Worm (Caenorhabditis elegans): ENCODE results near the gene Y75B8A.8.

DNA sequence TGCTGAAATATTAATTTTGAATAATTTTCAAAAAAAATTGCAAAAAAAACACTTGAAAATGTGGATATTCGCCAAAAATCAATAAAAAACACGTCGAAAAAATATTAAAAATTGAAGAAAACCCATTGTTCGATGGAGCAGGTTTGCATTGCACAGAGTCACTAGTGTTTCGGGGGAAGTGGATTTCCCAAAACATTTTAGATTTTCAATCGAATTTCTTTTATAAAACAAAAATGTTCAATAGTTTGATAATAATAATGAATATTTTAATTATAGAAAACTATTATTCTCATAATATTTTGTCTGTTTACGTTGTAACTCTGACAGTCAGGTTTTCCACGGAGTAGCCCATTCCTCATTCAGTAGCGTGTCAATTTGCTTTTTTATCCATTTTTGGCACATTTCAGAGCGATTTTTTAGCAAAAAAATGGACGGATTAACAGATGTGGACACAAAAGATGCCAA, 58.1 kb downstream of the Y75B8A.8 start, which contains the start of the genes gex-4 and gphr-1:
- TF ChIP-seq pha-4 (tag; optimal IDR thresholded peaks at IDR 0.05) (no peak), lsy-2 (tag; optimal IDR thresholded peaks at IDR 0.05) (peak; percentile 43), snpc-4 (tag; optimal IDR thresholded peaks at IDR 0.05) (no peak), nhr-76 (tag; optimal IDR thresholded peaks at IDR 0.05) (no peak), mep-1 (tag; optimal IDR thresholded peaks at IDR 0.05) (peak; percentile 28), lin-13 (tag; optimal IDR thresholded peaks at IDR 0.05) (no peak), nhr-28 (tag; optimal IDR thresholded peaks at IDR 0.05) (no peak), nhr-237 (tag; optimal IDR thresholded peaks at IDR 0.05) (no peak)
